Worm (Caenorhabditis elegans): ENCODE measurements around the gene F41C6.4.

DNA sequence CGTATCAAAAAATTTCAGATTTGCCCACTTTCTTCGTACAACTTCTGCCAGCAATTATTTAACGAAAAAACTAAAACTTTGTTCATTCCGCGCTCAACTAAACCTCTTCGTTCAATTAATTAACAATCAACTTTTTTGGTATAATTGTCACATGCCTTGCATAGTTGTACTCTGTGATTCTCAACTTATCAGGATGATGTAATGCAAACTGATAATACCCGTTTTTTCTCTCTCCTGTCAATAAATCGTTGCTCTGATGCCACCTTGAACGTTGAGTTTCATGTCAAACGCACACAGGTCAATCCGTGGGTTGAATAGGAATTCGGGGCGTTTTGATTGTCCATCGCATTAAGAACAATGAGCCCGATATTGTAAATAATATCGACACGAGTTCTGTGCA is 31.0 kb upstream of the F41C6.4 start:
- TF ChIP-seq nhr-12 (tag; optimal IDR thresholded peaks at IDR 0.05) (no peak), snpc-4 (tag; optimal IDR thresholded peaks at IDR 0.05) (no peak)
